Worm (Caenorhabditis elegans): Measurements from ENCODE around the gene wrt-4.

DNA sequence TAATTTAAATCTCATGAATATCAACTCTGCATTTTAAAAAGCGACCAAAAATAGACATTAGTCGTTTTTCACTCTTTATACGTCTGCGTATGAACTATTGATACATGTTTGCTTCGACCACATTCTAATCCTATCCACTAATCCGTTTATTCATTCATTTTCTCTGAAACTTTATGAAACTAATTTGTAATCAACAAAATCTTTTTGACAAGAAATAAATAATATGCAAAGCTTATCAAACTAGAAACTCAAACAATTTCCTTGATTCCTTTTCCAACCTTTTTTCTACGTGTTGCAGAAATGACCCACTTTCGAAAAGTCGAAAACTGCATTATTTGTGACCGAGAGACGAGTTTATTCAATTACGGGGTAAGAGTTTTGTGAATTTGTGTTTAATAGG, 14.8 kb downstream of the wrt-4 start, which contains the start of gene nhr-255:
- TF ChIP-seq ref-1 (GFP tag; conservative IDR thresholded peaks at IDR 0.05) (no peak), ztf-23 (GFP tag; IDR thresholded peaks at IDR 0.05) (no peak), flt-1 (GFP tag; IDR thresholded peaks at IDR 0.05) (no peak), klf-2 (GFP tag; conservative IDR thresholded peaks at IDR 0.05) (no peak), ztf-29 (GFP tag; IDR thresholded peaks at IDR 0.05) (no peak)
